Worm (Caenorhabditis elegans) whole organism, L1 larva: ENCODE measurements around the gene W03G11.3.

Experiments used
- C04F5.9 ChIP-seq: sonication (generic microtip); optimal IDR thresholded peaks from 2 replicates; lab custom pipeline; 2016; ENCODE audit warnings: missing genetic modification characterization, missing compliant biosample characterization
- blmp-1 ChIP-seq: fragments of 150-350 bp; optimal IDR thresholded peaks from 2 replicates; lab custom pipeline; 2014; ENCODE audit warnings: missing biosample characterization, missing genetic modification characterization
- dsc-1 ChIP-seq: sonication (generic microtip); optimal IDR thresholded peaks from 2 replicates; lab custom pipeline; 2016; ENCODE audit warnings: mild to moderate bottlenecking, missing genetic modification characterization, missing compliant biosample characterization
- efl-1 ChIP-seq, 4 experiments: fragments of 150-350 bp; optimal IDR thresholded peaks in 3 of 4; peaks in 1 of 4; 1 replicate in 1 of 4; 2 replicates in 3 of 4; lab custom pipeline; 2014; ENCODE audit warnings: missing biosample characterization in 2 of 4, missing genetic modification characterization in 2 of 4, missing genetic modification reagents in 2 of 4
- efl-3 ChIP-seq: fragments of 200-800 bp; sonication (Bioruptor generic); optimal IDR thresholded peaks from 2 replicates; lab custom pipeline; 2018; ENCODE audit warnings: mild to moderate bottlenecking, missing genetic modification characterization, missing compliant biosample characterization
- egl-27 ChIP-seq, 2 experiments: fragments of 150-350 bp in 1 of 2; sonication (generic microtip); optimal IDR thresholded peaks; 3 replicates each; lab custom pipeline; 2017 to 2018; ENCODE audit warnings: missing biosample characterization in 2 of 2, missing genetic modification characterization in 2 of 2, missing genetic modification reagents in 2 of 2
- elt-2 ChIP-seq: sonication (generic microtip); optimal IDR thresholded peaks from 2 replicates; lab custom pipeline; 2016; ENCODE audit warnings: missing genetic modification characterization, mild to moderate bottlenecking, inconsistent platforms, missing compliant biosample characterization, missing genetic modification reagents
- elt-3 ChIP-seq, 6 experiments: fragments of 150-350 bp in 1 of 6; sonication (generic microtip); optimal IDR thresholded peaks; 2 replicates each; lab custom pipeline; 2017 to 2018; ENCODE audit warnings: missing biosample characterization in 6 of 6, missing genetic modification characterization in 6 of 6, inconsistent platforms in 1 of 6
- fkh-4 ChIP-seq: sonication (generic microtip); optimal IDR thresholded peaks from 2 replicates; lab custom pipeline; 2016; ENCODE audit warnings: missing compliant biosample characterization, missing genetic modification characterization, borderline replicate concordance
- fkh-8 ChIP-seq: sonication (generic microtip); optimal IDR thresholded peaks from 2 replicates; lab custom pipeline; 2016; ENCODE audit warnings: mild to moderate bottlenecking, missing genetic modification characterization, missing compliant biosample characterization
- hlh-17 ChIP-seq: fragments of 200-800 bp; sonication (Bioruptor generic); optimal IDR thresholded peaks from 2 replicates; lab custom pipeline; 2018; ENCODE audit warnings: missing genetic modification characterization, mild to moderate bottlenecking, missing compliant biosample characterization, moderate library complexity, borderline replicate concordance
- lin-13 ChIP-seq: fragments of 150-350 bp; optimal IDR thresholded peaks from 2 replicates; lab custom pipeline; 2014; ENCODE audit warnings: missing biosample characterization, missing genetic modification reagents, missing genetic modification characterization
- lin-14 ChIP-seq: fragments of 200-800 bp; sonication (Bioruptor generic); optimal IDR thresholded peaks from 2 replicates; lab custom pipeline; 2018; ENCODE audit warnings: mild to moderate bottlenecking, missing genetic modification characterization, moderate library complexity, missing compliant biosample characterization
- lin-35 ChIP-seq, 2 experiments: fragments of 150-350 bp; optimal IDR thresholded peaks; 2 replicates each; lab custom pipeline; 2014; ENCODE audit warnings: missing biosample characterization in 2 of 2, missing genetic modification characterization in 2 of 2, missing genetic modification reagents in 2 of 2
- lin-39 ChIP-seq: fragments of 150-350 bp; optimal IDR thresholded peaks from 2 replicates; lab custom pipeline; 2014; ENCODE audit warnings: missing biosample characterization, missing genetic modification reagents, missing genetic modification characterization
- mab-9 ChIP-seq: fragments of 200-800 bp; sonication (Bioruptor generic); IDR thresholded peaks from 2 replicates; pipeline ENCODE4 v1.3.6; 2022; ENCODE audit warnings: missing genetic modification reagents, missing genetic modification characterization, missing compliant biosample characterization
- mef-2 ChIP-seq: fragments of 150-350 bp; optimal IDR thresholded peaks from 2 replicates; lab custom pipeline; 2014; ENCODE audit warnings: missing biosample characterization, missing genetic modification characterization
- mep-1 ChIP-seq: fragments of 150-350 bp; optimal IDR thresholded peaks from 2 replicates; lab custom pipeline; 2014; ENCODE audit warnings: missing biosample characterization, missing genetic modification characterization
- nhr-19 ChIP-seq: fragments of 200-800 bp; sonication (Bioruptor generic); conservative IDR thresholded peaks from 2 replicates; pipeline ENCODE4 v1.3.6; 2022; ENCODE audit warnings: missing genetic modification characterization, missing compliant biosample characterization
- nhr-237 ChIP-seq: fragments of 150-350 bp; optimal IDR thresholded peaks from 2 replicates; lab custom pipeline; 2014; ENCODE audit warnings: missing biosample characterization, missing genetic modification characterization
- nhr-28 ChIP-seq: fragments of 150-350 bp; optimal IDR thresholded peaks from 2 replicates; lab custom pipeline; 2014; ENCODE audit warnings: missing biosample characterization, missing genetic modification characterization
- nhr-47 ChIP-seq: sonication (generic microtip); optimal IDR thresholded peaks from 2 replicates; lab custom pipeline; 2016; ENCODE audit warnings: mild to moderate bottlenecking, missing genetic modification characterization, moderate library complexity, missing compliant biosample characterization
- nhr-71 ChIP-seq: sonication (generic microtip); optimal IDR thresholded peaks from 2 replicates; lab custom pipeline; 2016; ENCODE audit warnings: mild to moderate bottlenecking, missing genetic modification characterization, moderate library complexity, missing compliant biosample characterization
- nhr-85 ChIP-seq: sonication (generic microtip); peaks from one replicate; lab custom pipeline; 2016; ENCODE audit warnings: missing genetic modification characterization, inconsistent platforms, missing compliant biosample characterization
- nhr-90 ChIP-seq: sonication (generic microtip); optimal IDR thresholded peaks from 2 replicates; lab custom pipeline; 2016; ENCODE audit warnings: mild to moderate bottlenecking, missing genetic modification characterization, missing compliant biosample characterization; ENCODE audit not compliant: poor library complexity
- rnt-1 ChIP-seq: sonication (generic microtip); optimal IDR thresholded peaks from 2 replicates; lab custom pipeline; 2016; ENCODE audit warnings: mild to moderate bottlenecking, missing genetic modification characterization, moderate library complexity, missing compliant biosample characterization
- skn-1 ChIP-seq: fragments of 150-350 bp; optimal IDR thresholded peaks from 2 replicates; lab custom pipeline; 2014; ENCODE audit warnings: missing biosample characterization, missing genetic modification characterization
- snu-23 ChIP-seq: sonication (generic microtip); optimal IDR thresholded peaks from 2 replicates; lab custom pipeline; 2016; ENCODE audit warnings: missing genetic modification characterization, missing compliant biosample characterization
- sup-37 ChIP-seq: fragments of 200-800 bp; sonication (Bioruptor generic); optimal IDR thresholded peaks from 2 replicates; lab custom pipeline; 2018; ENCODE audit warnings: mild to moderate bottlenecking, missing genetic modification characterization, missing compliant biosample characterization
- unc-130 ChIP-seq: fragments of 150-350 bp; optimal IDR thresholded peaks from 2 replicates; lab custom pipeline; 2017; ENCODE audit warnings: missing biosample characterization, missing genetic modification characterization, inconsistent platforms
- unc-62 ChIP-seq: fragments of 150-350 bp; optimal IDR thresholded peaks from 2 replicates; lab custom pipeline; 2014; ENCODE audit warnings: missing biosample characterization, missing genetic modification reagents, missing genetic modification characterization
- unc-86 ChIP-seq: sonication (generic microtip); optimal IDR thresholded peaks from 2 replicates; lab custom pipeline; 2016; ENCODE audit warnings: missing genetic modification characterization, missing compliant biosample characterization
- unc-98 ChIP-seq: fragments of 200-800 bp; sonication (Bioruptor generic); IDR thresholded peaks from 2 replicates; pipeline ENCODE4 v1.3.6; 2022; ENCODE audit warnings: missing genetic modification characterization, missing compliant biosample characterization
- vab-15 ChIP-seq: sonication (generic microtip); optimal IDR thresholded peaks from 2 replicates; lab custom pipeline; 2017; ENCODE audit warnings: missing genotype, mild to moderate bottlenecking, missing genetic modification characterization, missing compliant biosample characterization
- xbp-1 ChIP-seq: sonication (generic microtip); optimal IDR thresholded peaks from 2 replicates; lab custom pipeline; 2016; ENCODE audit warnings: missing genetic modification characterization, missing compliant biosample characterization
- zag-1 ChIP-seq: fragments of 150-350 bp; optimal IDR thresholded peaks from 2 replicates; lab custom pipeline; 2014; ENCODE audit warnings: missing biosample characterization, missing genetic modification characterization

W03G11.3 gene

ce11 chrX:12103712-12104111, at the start of gene W03G11.3:
TSS of gene W03G11.3 (minus strand) at chrX:12103812.
- no peak for TF ChIP-seq mep-1 (tag; lab: Kevin White, UChicago)
- no peak for TF ChIP-seq efl-1 (optimal IDR thresholded peaks at IDR 0.05; lab: Kevin White, UChicago)
- TF ChIP-seq efl-1 (GFP tag; optimal IDR thresholded peaks at IDR 0.05 in 1 of 2; lab: Kevin White, UChicago), result no peak
- no peak for TF ChIP-seq nhr-90 (tag; lab: Kevin White, UChicago)
- no peak for TF ChIP-seq xbp-1 (tag; lab: Kevin White, UChicago)
- no peak for TF ChIP-seq lin-13 (GFP tag; lab: Kevin White, UChicago)
- TF ChIP-seq unc-62 (GFP tag; lab: Kevin White, UChicago), result no peak
- TF ChIP-seq rnt-1 (tag; lab: Kevin White, UChicago), result no peak
- no peak for TF ChIP-seq sup-37 (GFP tag; lab: Kevin White, UChicago)
- TF ChIP-seq nhr-19 (GFP tag; lab: Robert Waterston, UW), result no peak
- no peak for TF ChIP-seq lin-35 (GFP tag; optimal IDR thresholded peaks at IDR 0.05; lab: Kevin White, UChicago)
- no peak for TF ChIP-seq unc-98 (GFP tag; lab: Robert Waterston, UW)
- TF ChIP-seq efl-3 (GFP tag; lab: Kevin White, UChicago), result no peak
- TF ChIP-seq hlh-17 (GFP tag; lab: Kevin White, UChicago), result no peak

- peak; percentile 29 for TF ChIP-seq nhr-71
- no peak for TF ChIP-seq rnt-1 (tag; lab: Kevin White, UChicago)
- TF ChIP-seq lin-14 (GFP tag; lab: Kevin White, UChicago), result peak; percentile 52
- peak; percentile 32 for TF ChIP-seq nhr-47 (tag; lab: Kevin White, UChicago)
- TF ChIP-seq nhr-85 (tag; lab: Kevin White, UChicago), result no peak
- no peak for TF ChIP-seq vab-15 (tag; lab: Kevin White, UChicago)
- TF ChIP-seq mef-2 (tag; lab: Kevin White, UChicago), result no peak
- TF ChIP-seq lin-35 (GFP tag; optimal IDR thresholded peaks at IDR 0.05; lab: Kevin White, UChicago), result no peak
- no peak for TF ChIP-seq mab-9 (GFP tag; lab: Robert Waterston, UW)
- TF ChIP-seq fkh-8 (tag; lab: Kevin White, UChicago), result peak; percentile 91
- TF ChIP-seq unc-98 (GFP tag; lab: Robert Waterston, UW), result no peak
- TF ChIP-seq C04F5.9 (tag; lab: Kevin White, UChicago), result no peak
- no peak for TF ChIP-seq blmp-1
- TF ChIP-seq lin-39 (tag; lab: Kevin White, UChicago), result no peak
- no peak for TF ChIP-seq zag-1 (tag; lab: Kevin White, UChicago)
- TF ChIP-seq dsc-1 (tag; lab: Kevin White, UChicago), result peak; percentile 8
- TF ChIP-seq nhr-237 (tag; lab: Kevin White, UChicago), result no peak
- no peak for TF ChIP-seq fkh-4 (tag; lab: Kevin White, UChicago)
- no peak for TF ChIP-seq xbp-1 (tag; lab: Kevin White, UChicago)
- no peak for TF ChIP-seq unc-130 (tag; lab: Kevin White, UChicago)
Observed at ce11 chrX:12149638-12150137, 46.1 kb upstream of the W03G11.3 start, which contains the start of gene znf-474. TSS of gene znf-474 (plus strand) at chrX:12149924.

ce11 chrX:12146453-12147085, 43.0 kb upstream of the W03G11.3 start, which contains the start of gene pycr-1:
TSS of gene pycr-1 (plus strand) at chrX:12146832.
- no peak for TF ChIP-seq mep-1 (tag; lab: Kevin White, UChicago)
- peak; percentile 60 for TF ChIP-seq elt-2 (tag; lab: Kevin White, UChicago)
- TF ChIP-seq egl-27 (tag; optimal IDR thresholded peaks at IDR 0.05; lab: Kevin White, UChicago), result no peak
- no peak for TF ChIP-seq unc-86 (tag; lab: Kevin White, UChicago)
- no peak for TF ChIP-seq skn-1 (tag; lab: Kevin White, UChicago)
- TF ChIP-seq elt-3 (tag; optimal IDR thresholded peaks at IDR 0.05; lab: Kevin White, UChicago), result peak in 1 of 6 experiments; percentile 43
- TF ChIP-seq nhr-28 (tag; lab: Kevin White, UChicago), result no peak
- no peak for TF ChIP-seq snu-23
- no peak for TF ChIP-seq efl-1 (optimal IDR thresholded peaks at IDR 0.05; lab: Kevin White, UChicago)
- TF ChIP-seq efl-1 (GFP tag; optimal IDR thresholded peaks at IDR 0.05 in 1 of 2; lab: Kevin White, UChicago), result peak in 1 of 2 experiments; percentile 73
- TF ChIP-seq lin-35 (GFP tag; optimal IDR thresholded peaks at IDR 0.05; lab: Kevin White, UChicago), result peak in 1 of 2 experiments; percentile 6
